Worm (Caenorhabditis elegans) whole organism, L1 larva: ENCODE data around the gene Y54G2A.16.

ENCODE experiments used
- aly-2 ChIP-seq: fragments of 150-350 bp; optimal IDR thresholded peaks from 2 replicates; lab custom pipeline; 2014; ENCODE audit warnings: missing biosample characterization, missing genetic modification characterization
- dpl-1 ChIP-seq, 3 experiments: fragments of 150-350 bp in 2 of 3; sonication (generic microtip) in 1 of 3; optimal IDR thresholded peaks; 2 replicates each; lab custom pipeline; 2014 to 2017; ENCODE audit warnings: missing biosample characterization in 3 of 3, missing genetic modification characterization in 3 of 3, missing genetic modification reagents in 3 of 3
- nhr-12 ChIP-seq: sonication (generic microtip); optimal IDR thresholded peaks from 2 replicates; lab custom pipeline; 2017; ENCODE audit warnings: missing biosample characterization, missing genetic modification characterization
- skn-1 ChIP-seq: fragments of 150-350 bp; optimal IDR thresholded peaks from 2 replicates; lab custom pipeline; 2014; ENCODE audit warnings: missing biosample characterization, missing genetic modification characterization

- TF ChIP-seq aly-2 (tag; lab: Kevin White, UChicago) = no peak
- no peak for TF ChIP-seq dpl-1 (GFP tag; optimal IDR thresholded peaks at IDR 0.05; lab: Kevin White, UChicago)
- no peak for TF ChIP-seq nhr-12 (tag; lab: Kevin White, UChicago)
- TF ChIP-seq skn-1 (tag; lab: Kevin White, UChicago) = no peak
Measured at ce11 chrIV:2835364-2835763, 29.3 kb downstream of the Y54G2A.16 start, which contains the start of gene clec-82.
